Worm (Caenorhabditis elegans) whole organism, mixed stage, embryonic: ENCODE measurements around the gene Y41C4A.12.

ENCODE experiments used
- elt-3 ChIP-seq: fragments of 150-350 bp; optimal IDR thresholded peaks from 2 replicates; lab custom pipeline; 2014; ENCODE audit warnings: missing biosample characterization, missing genetic modification characterization
- mep-1 ChIP-seq: fragments of 150-350 bp; optimal IDR thresholded peaks from 2 replicates; lab custom pipeline; 2017; ENCODE audit warnings: missing biosample characterization, missing genetic modification reagents, missing genetic modification characterization, inconsistent platforms
- pha-4 ChIP-seq: fragments of 150-350 bp; optimal IDR thresholded peaks from 2 replicates; lab custom pipeline; 2018; ENCODE audit warnings: missing biosample characterization, missing genetic modification reagents, missing genetic modification characterization
- snpc-4 ChIP-seq: fragments of 150-350 bp; optimal IDR thresholded peaks from 2 replicates; lab custom pipeline; 2014; ENCODE audit warnings: missing biosample characterization, missing genetic modification characterization
- unc-39 ChIP-seq: fragments of 150-350 bp; optimal IDR thresholded peaks from 2 replicates; lab custom pipeline; 2014; ENCODE audit warnings: missing biosample characterization, missing genetic modification characterization
- ztf-11 ChIP-seq: fragments of 150-350 bp; optimal IDR thresholded peaks from 2 replicates; lab custom pipeline; 2014; ENCODE audit warnings: missing biosample characterization, missing genetic modification characterization

- TF ChIP-seq mep-1: no peak
- TF ChIP-seq unc-39 (tag; lab: Kevin White, UChicago): no peak
- no peak for TF ChIP-seq elt-3 (tag; lab: Kevin White, UChicago)
- TF ChIP-seq ztf-11 (tag; lab: Kevin White, UChicago): no peak
- no peak for TF ChIP-seq pha-4 (tag; lab: Kevin White, UChicago)
- no peak for TF ChIP-seq snpc-4
Observed at ce11 chrIII:11750817-11751216, 24.3 kb upstream of the Y41C4A.12 start.
